Worm (Caenorhabditis elegans): ENCODE results near the gene srbc-60.

DNA sequence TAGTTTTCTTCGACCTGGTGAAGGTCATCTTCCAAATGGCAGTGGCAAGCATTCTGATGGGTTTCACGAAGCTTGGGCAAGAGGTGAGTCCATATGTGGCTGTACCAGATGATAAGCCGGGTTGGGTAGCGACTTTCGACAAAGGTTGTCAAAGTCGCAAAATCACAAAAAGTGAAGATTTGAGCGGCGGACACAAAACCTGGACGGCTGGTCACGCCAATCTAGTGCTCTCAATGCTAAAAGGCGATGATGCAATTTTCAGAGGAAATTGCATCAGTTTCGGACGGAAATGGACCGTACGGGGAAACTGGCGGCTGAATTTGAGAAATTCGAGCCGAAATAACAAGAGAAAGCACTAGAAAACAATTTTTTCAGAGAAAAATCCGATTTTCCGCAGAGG, 17.1 kb downstream of the srbc-60 start:
- TF ChIP-seq dao-5 (tag; optimal IDR thresholded peaks at IDR 0.05) (no peak), him-1 (tag; optimal IDR thresholded peaks at IDR 0.05) (no peak), W03F9.2 (tag; optimal IDR thresholded peaks at IDR 0.05) (no peak)

All from whole organism, L4/young adult.